Worm (Caenorhabditis elegans) whole organism, L2 larva: Measurements from ENCODE around the gene F41C3.2.

Experiments used
- aly-2 ChIP-seq: fragments of 150-350 bp; optimal IDR thresholded peaks from 2 replicates; lab custom pipeline; 2014; ENCODE audit warnings: missing biosample characterization, missing genetic modification characterization
- ama-1 ChIP-seq: fragments of 150-350 bp; optimal IDR thresholded peaks from 2 replicates; lab custom pipeline; 2018; ENCODE audit warnings: inconsistent platforms
- ceh-82 ChIP-seq: fragments of 150-350 bp; optimal IDR thresholded peaks from 2 replicates; lab custom pipeline; 2014; ENCODE audit warnings: missing biosample characterization, missing genetic modification characterization
- fos-1 ChIP-seq: fragments of 150-350 bp; optimal IDR thresholded peaks from 2 replicates; lab custom pipeline; 2014; ENCODE audit warnings: missing biosample characterization, missing genetic modification characterization
- mdl-1 ChIP-seq, 2 experiments: fragments of 150-350 bp in 1 of 2; sonication (generic microtip) in 1 of 2; optimal IDR thresholded peaks; 2 replicates each; lab custom pipeline; 2017; ENCODE audit warnings: missing biosample characterization in 2 of 2, missing genetic modification characterization in 2 of 2
- nhr-77 ChIP-seq: fragments of 150-350 bp; optimal IDR thresholded peaks from 2 replicates; lab custom pipeline; 2014; ENCODE audit warnings: missing biosample characterization, missing genetic modification characterization
- unc-39 ChIP-seq: fragments of 150-350 bp; optimal IDR thresholded peaks from 2 replicates; lab custom pipeline; 2014; ENCODE audit warnings: missing biosample characterization, missing genetic modification characterization
- unc-62 ChIP-seq: fragments of 150-350 bp; optimal IDR thresholded peaks from 2 replicates; lab custom pipeline; 2014; ENCODE audit warnings: missing biosample characterization, missing genetic modification reagents, missing genetic modification characterization

ce11 chrII:4733848-4734247 is 15.9 kb upstream of the F41C3.2 start, which contains the start of gene F41C3.11:
- TF ChIP-seq fos-1 (tag; lab: Kevin White, UChicago) (no peak), unc-39 (no peak), nhr-77 (no peak), aly-2 (tag; lab: Kevin White, UChicago) (no peak), unc-62 (GFP tag; lab: Kevin White, UChicago) (no peak), ama-1 (lab: Kevin White, UChicago) (no peak), ceh-82 (no peak), mdl-1 (tag; optimal IDR thresholded peaks at IDR 0.05; lab: Kevin White, UChicago) (no peak)
